Fruit fly (Drosophila melanogaster): Measurements from ENCODE around the gene CG31683.

CG31683 gene

dm6 chr2L:20486752-20487141 lies 37.0 kb upstream of the CG31683 start:
- TF ChIP-seq lola (GFP tag; optimal IDR thresholded peaks at IDR 0.05) (no peak), Sp1 (GFP tag; optimal IDR thresholded peaks at IDR 0.05) (peak; percentile 31), psq (GFP tag; optimal IDR thresholded peaks at IDR 0.05) (no peak), dmrt93B (GFP tag; optimal IDR thresholded peaks at IDR 0.05) (no peak), brk (GFP tag; optimal IDR thresholded peaks at IDR 0.05) (no peak)

- no peak for TF ChIP-seq ey (GFP tag; optimal IDR thresholded peaks at IDR 0.05)
- TF ChIP-seq sage (GFP tag; optimal IDR thresholded peaks at IDR 0.05): no peak
- TF ChIP-seq Dfd (GFP tag; optimal IDR thresholded peaks at IDR 0.05): no peak
- TF ChIP-seq Hr78 (GFP tag; optimal IDR thresholded peaks at IDR 0.05): no peak
- TF ChIP-seq lola (GFP tag; optimal IDR thresholded peaks at IDR 0.05): no peak
- no peak for TF ChIP-seq br (GFP tag; optimal IDR thresholded peaks at IDR 0.05)
- TF ChIP-seq N (GFP tag; optimal IDR thresholded peaks at IDR 0.05): no peak
- TF ChIP-seq h (GFP tag; optimal IDR thresholded peaks at IDR 0.05): no peak
- TF ChIP-seq brk (GFP tag; optimal IDR thresholded peaks at IDR 0.05): no peak
- TF ChIP-seq Myc (optimal IDR thresholded peaks at IDR 0.05): no peak
- TF ChIP-seq Sp1 (GFP tag; optimal IDR thresholded peaks at IDR 0.05): no peak
- no peak for TF ChIP-seq CG9705 (GFP tag; optimal IDR thresholded peaks at IDR 0.05)
- no peak for TF ChIP-seq Abd-B (GFP tag; optimal IDR thresholded peaks at IDR 0.05)
- TF ChIP-seq dsf (GFP tag; optimal IDR thresholded peaks at IDR 0.05; ENCODE audit: borderline replicate concordance): no peak
Measured at dm6 chr2L:20486050-20486751, 36.4 kb upstream of the CG31683 start.

- TF ChIP-seq Dfd (GFP tag; optimal IDR thresholded peaks at IDR 0.05) (no peak), Hr78 (GFP tag; optimal IDR thresholded peaks at IDR 0.05) (no peak), Rel (GFP tag; optimal IDR thresholded peaks at IDR 0.05) (no peak), Rel (tag; optimal IDR thresholded peaks at IDR 0.05) (no peak), lola (GFP tag; optimal IDR thresholded peaks at IDR 0.05) (no peak), rgr (GFP tag; optimal IDR thresholded peaks at IDR 0.05) (no peak), sage (GFP tag; optimal IDR thresholded peaks at IDR 0.05) (no peak), GATAd (GFP tag; optimal IDR thresholded peaks at IDR 0.05) (no peak), Hr83 (GFP tag; optimal IDR thresholded peaks at IDR 0.05; ENCODE audit: poor library complexity, severe bottlenecking) (no peak), brk (GFP tag; optimal IDR thresholded peaks at IDR 0.05) (no peak), OdsH (GFP tag; optimal IDR thresholded peaks at IDR 0.05) (no peak), tai (GFP tag; optimal IDR thresholded peaks at IDR 0.05) (no peak), N (GFP tag; optimal IDR thresholded peaks at IDR 0.05) (no peak), Vsx2 (GFP tag; optimal IDR thresholded peaks at IDR 0.05; ENCODE audit: partially characterized antibody) (no peak), br (GFP tag; optimal IDR thresholded peaks at IDR 0.05) (no peak), Myc (optimal IDR thresholded peaks at IDR 0.05) (no peak)
Measured at dm6 chr2L:20483603-20484002, 33.8 kb upstream of the CG31683 start.

- TF ChIP-seq rgr (GFP tag; optimal IDR thresholded peaks at IDR 0.05): no peak
- no peak for TF ChIP-seq OdsH (GFP tag; optimal IDR thresholded peaks at IDR 0.05)
- TF ChIP-seq HLH106 (tag; optimal IDR thresholded peaks at IDR 0.05): no peak
- TF ChIP-seq jim (GFP tag; optimal IDR thresholded peaks at IDR 0.05): no peak
- TF ChIP-seq CG9705 (GFP tag; optimal IDR thresholded peaks at IDR 0.05): no peak
- TF ChIP-seq usp (GFP tag; optimal IDR thresholded peaks at IDR 0.05): no peak
- TF ChIP-seq N (GFP tag; optimal IDR thresholded peaks at IDR 0.05): no peak
- no peak for TF ChIP-seq CG32264 (GFP tag; optimal IDR thresholded peaks at IDR 0.05)
- no peak for TF ChIP-seq Sp1 (GFP tag; optimal IDR thresholded peaks at IDR 0.05)
- no peak for TF ChIP-seq Abd-B (GFP tag; optimal IDR thresholded peaks at IDR 0.05)
- no peak for TF ChIP-seq tai (GFP tag; optimal IDR thresholded peaks at IDR 0.05)
- TF ChIP-seq fru (GFP tag; optimal IDR thresholded peaks at IDR 0.05): no peak
- TF ChIP-seq ey (GFP tag; optimal IDR thresholded peaks at IDR 0.05): no peak
- no peak for TF ChIP-seq dl (GFP tag; optimal IDR thresholded peaks at IDR 0.05; ENCODE audit: insufficient read depth in 1 of 2, partially characterized antibody in 2 of 2)
- no peak for TF ChIP-seq GATAd (GFP tag; optimal IDR thresholded peaks at IDR 0.05)
- no peak for TF ChIP-seq Hnf4 (GFP tag; optimal IDR thresholded peaks at IDR 0.05)
Measured at dm6 chr2L:20481139-20481858, 31.5 kb upstream of the CG31683 start.

Data from whole organism, wandering third instar larva.